Worm (Caenorhabditis elegans) whole organism, young adult: ENCODE measurements around the gene ptr-19.
A peak's percentile ranks its signal among the peaks of the same experiment; 100 is the strongest.

Experiments
- F33H1.4 ChIP-seq: fragments of 200-800 bp; sonication (Bioruptor generic); IDR thresholded peaks from 2 replicates; pipeline ENCODE4 v1.3.6; 2022; ENCODE audit warnings: missing genetic modification reagents, missing genetic modification characterization, missing compliant biosample characterization
- Y53F4B.3 ChIP-seq: fragments of 200-800 bp; sonication (Bioruptor generic); IDR thresholded peaks from 2 replicates; pipeline ENCODE4 v1.3.6; 2022; ENCODE audit warnings: missing genetic modification reagents, missing genetic modification characterization, missing compliant biosample characterization
- ZK185.1 ChIP-seq: sonication (generic microtip); optimal IDR thresholded peaks from 2 replicates; lab custom pipeline; 2016; ENCODE audit warnings: mild to moderate bottlenecking, missing genetic modification characterization, missing compliant biosample characterization; ENCODE audit not compliant: poor library complexity, severe bottlenecking
- akir-1 ChIP-seq: fragments of 200-800 bp; sonication (Bioruptor generic); optimal IDR thresholded peaks from 2 replicates; lab custom pipeline; 2018; ENCODE audit warnings: mild to moderate bottlenecking, missing genetic modification characterization, moderate library complexity, missing compliant biosample characterization
- ama-1 ChIP-seq, 3 experiments: fragments of 150-350 bp in 1 of 3; sonication (generic microtip) in 2 of 3; optimal IDR thresholded peaks; 2 replicates each; lab custom pipeline; 2014 to 2018; ENCODE audit warnings: missing biosample characterization in 2 of 3, missing genetic modification characterization in 2 of 3, missing genetic modification reagents in 2 of 3
- athp-1 ChIP-seq: sonication (generic microtip); optimal IDR thresholded peaks from 2 replicates; lab custom pipeline; 2017; ENCODE audit warnings: mild to moderate bottlenecking, missing genetic modification characterization, missing compliant biosample characterization
- cebp-1 ChIP-seq, 2 experiments: fragments of 200-800 bp in 1 of 2; sonication (Bioruptor generic) in 1 of 2; sonication (generic microtip) in 1 of 2; IDR thresholded peaks in 1 of 2; optimal IDR thresholded peaks in 1 of 2; 2 replicates each; pipeline versions ENCODE4 v1.3.6 to Lab custom; 2017 to 2022; ENCODE audit warnings: missing compliant biosample characterization in 2 of 2, missing genetic modification characterization in 2 of 2, mild to moderate bottlenecking in 1 of 2, missing genetic modification reagents in 1 of 2, moderate library complexity in 1 of 2
- let-526 ChIP-seq: fragments of 200-800 bp; sonication (Bioruptor generic); IDR thresholded peaks from 2 replicates; pipeline ENCODE4 v1.3.6; 2022; ENCODE audit warnings: missing genetic modification reagents, missing genetic modification characterization, missing compliant biosample characterization
- lir-1 ChIP-seq: fragments of 200-800 bp; sonication (Bioruptor generic); conservative IDR thresholded peaks from 2 replicates; pipeline ENCODE4 v1.3.6; 2022; ENCODE audit warnings: missing genetic modification reagents, missing genetic modification characterization, missing compliant biosample characterization
- pha-4 ChIP-seq: fragments of 150-350 bp; sonication (generic microtip); optimal IDR thresholded peaks from 2 replicates; lab custom pipeline; 2014; ENCODE audit warnings: missing biosample characterization, missing genetic modification reagents, missing genetic modification characterization
- unc-62 ChIP-seq: fragments of 150-350 bp; optimal IDR thresholded peaks from 2 replicates; lab custom pipeline; 2014; ENCODE audit warnings: missing biosample characterization, missing genetic modification reagents, missing genetic modification characterization

DNA sequence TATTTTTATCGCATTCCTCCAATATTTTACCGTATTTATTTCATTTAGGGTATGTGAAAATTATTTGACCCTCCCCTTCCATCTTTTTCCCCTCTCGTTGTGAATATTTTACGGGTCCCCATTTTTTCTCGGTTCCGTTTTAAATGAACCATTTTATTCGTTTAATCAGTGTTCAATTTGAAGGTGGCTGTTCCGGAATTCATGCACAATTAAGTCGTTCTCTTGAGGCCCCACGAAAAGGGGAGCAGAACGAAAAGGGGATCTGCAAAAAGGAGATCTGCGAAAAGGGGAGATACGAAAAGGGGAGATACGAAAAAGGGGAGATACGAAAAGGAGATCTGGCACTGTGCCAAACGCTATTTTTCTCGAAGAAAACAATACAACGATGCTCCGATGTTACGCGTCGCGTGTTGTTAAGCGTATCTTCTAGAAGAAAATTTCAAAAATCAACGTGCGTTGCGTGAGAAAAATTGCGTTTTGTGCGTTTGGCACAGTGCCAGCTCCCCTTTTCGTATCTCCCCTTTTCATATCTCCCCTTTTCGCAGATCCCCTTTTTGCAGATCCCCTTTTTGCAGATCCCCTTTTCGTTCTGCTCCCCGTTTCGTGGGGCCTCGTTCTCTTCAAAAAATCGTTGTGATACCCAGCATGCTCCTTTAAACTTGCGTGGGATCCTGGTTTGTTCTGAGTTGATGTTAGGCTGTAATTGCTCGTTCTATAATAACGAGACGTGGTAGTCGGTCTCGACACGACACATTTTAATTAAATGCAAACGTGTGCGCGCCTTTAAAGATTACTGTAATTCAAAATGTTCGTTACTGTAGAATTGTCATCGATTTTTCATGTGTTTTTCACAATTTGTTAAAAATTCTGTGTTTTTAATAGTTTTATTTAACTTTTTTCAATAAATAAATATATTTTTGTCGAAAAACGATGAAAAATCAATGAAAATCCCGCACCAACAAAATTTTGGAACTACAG is 29.5 kb downstream of the ptr-19 start:
- no peak for TF ChIP-seq unc-62
- TF ChIP-seq ama-1 (optimal IDR thresholded peaks at IDR 0.05; lab: Kevin White, UChicago) = no peak
- TF ChIP-seq ama-1 (GFP tag; optimal IDR thresholded peaks at IDR 0.05; lab: Kevin White, UChicago) = peak in 1 of 2 experiments; percentile 78
- no peak for TF ChIP-seq pha-4
- peak; percentile 86 for TF ChIP-seq Y53F4B.3 (GFP tag; lab: Robert Waterston, UW)
- TF ChIP-seq athp-1 (tag; lab: Kevin White, UChicago) = peak; percentile 36
- TF ChIP-seq F33H1.4 = peak; percentile 65
- no peak for TF ChIP-seq akir-1
- peak; percentile 19; the same call in 1 of the 2 replicates for TF ChIP-seq lir-1 (GFP tag; lab: Robert Waterston, UW)
- TF ChIP-seq let-526 (GFP tag; lab: Robert Waterston, UW) = no peak
- no peak for TF ChIP-seq ZK185.1
- TF ChIP-seq cebp-1 (GFP tag; IDR thresholded peaks at IDR 0.05; lab: Robert Waterston, UW) = no peak
- TF ChIP-seq cebp-1 (tag; optimal IDR thresholded peaks at IDR 0.05; lab: Kevin White, UChicago) = peak; percentile 15
